Fruit fly (Drosophila melanogaster) whole organism, embryonic: ENCODE results near the gene CG10232.

Experiments
- Blimp-1 ChIP-seq: fragments of 200-800 bp; sonication (Bioruptor generic); optimal IDR thresholded peaks from 3 replicates; lab custom pipeline; 2018; ENCODE audit warnings: missing biosample characterization, missing genetic modification characterization, mild to moderate bottlenecking, moderate library complexity, missing genetic modification reagents
- CG10321 ChIP-seq: fragments of 200-800 bp; sonication (Bioruptor generic); IDR thresholded peaks from 2 replicates; pipeline ENCODE4 v1.3.6; 2022; ENCODE audit warnings: missing biosample characterization, missing genetic modification characterization
- CG10959 ChIP-seq: fragments of 200-800 bp; sonication (Bioruptor generic); IDR thresholded peaks from 2 replicates; pipeline ENCODE4 v1.3.6; 2022; ENCODE audit warnings: missing biosample characterization, missing genetic modification characterization
- CG14441 ChIP-seq: fragments of 200-800 bp; sonication (Bioruptor generic); IDR thresholded peaks from 2 replicates; pipeline ENCODE4 v1.3.6; 2022; ENCODE audit warnings: missing biosample characterization, missing genetic modification characterization
- CG16815 ChIP-seq: fragments of 200-800 bp; sonication (Bioruptor generic); optimal IDR thresholded peaks from 3 replicates; lab custom pipeline; 2017; ENCODE audit warnings: missing biosample characterization, mild to moderate bottlenecking, missing genetic modification characterization
- CG18476 ChIP-seq: fragments of 200-800 bp; sonication (Bioruptor generic); optimal IDR thresholded peaks from 2 replicates; lab custom pipeline; 2016; ENCODE audit warnings: missing biosample characterization, mild to moderate bottlenecking, missing genetic modification characterization
- CG18599 ChIP-seq: fragments of 200-800 bp; sonication (Bioruptor generic); optimal IDR thresholded peaks from 3 replicates; lab custom pipeline; 2017; ENCODE audit warnings: missing biosample characterization, missing genetic modification characterization, mild to moderate bottlenecking, moderate library complexity, missing genetic modification reagents
- CG2678 ChIP-seq: fragments of 200-800 bp; sonication (Bioruptor generic); optimal IDR thresholded peaks from 3 replicates; lab custom pipeline; 2019; ENCODE audit warnings: missing biosample characterization, mild to moderate bottlenecking, missing genetic modification characterization, moderate library complexity
- CG31365 ChIP-seq: fragments of 200-800 bp; sonication (Bioruptor generic); optimal IDR thresholded peaks from 2 replicates; lab custom pipeline; 2018; ENCODE audit warnings: missing biosample characterization, mild to moderate bottlenecking, missing genetic modification characterization
- CG31388 ChIP-seq: fragments of 200-800 bp; sonication (Bioruptor generic); optimal IDR thresholded peaks from 2 replicates; lab custom pipeline; 2016; ENCODE audit warnings: missing biosample characterization, missing genetic modification characterization
- CG34376 ChIP-seq: fragments of 200-800 bp; sonication (Bioruptor generic); optimal IDR thresholded peaks from 2 replicates; lab custom pipeline; 2018; ENCODE audit warnings: missing biosample characterization, mild to moderate bottlenecking, missing genetic modification characterization
- CG4424 ChIP-seq: fragments of 200-800 bp; sonication (Bioruptor generic); optimal IDR thresholded peaks from 3 replicates; lab custom pipeline; 2016; ENCODE audit warnings: missing biosample characterization, missing genetic modification characterization
- CG8359 ChIP-seq: fragments of 200-800 bp; sonication (Bioruptor generic); optimal IDR thresholded peaks from 2 replicates; lab custom pipeline; 2017; ENCODE audit warnings: missing biosample characterization, mild to moderate bottlenecking, missing genetic modification characterization, borderline replicate concordance
- CG8944 ChIP-seq: fragments of 200-800 bp; sonication (Bioruptor generic); optimal IDR thresholded peaks from 3 replicates; lab custom pipeline; 2016; ENCODE audit warnings: missing biosample characterization, missing genetic modification characterization
- CG9876 ChIP-seq: fragments of 200-800 bp; sonication (Bioruptor generic); optimal IDR thresholded peaks from 2 replicates; lab custom pipeline; 2016; ENCODE audit warnings: missing biosample characterization, missing genetic modification characterization
- D ChIP-seq, 2 experiments: fragments of 200-800 bp in 1 of 2; fragments of >200 bp in 1 of 2; sonication (Bioruptor generic) in 1 of 2; optimal IDR thresholded peaks; 2 replicates in 1 of 2; 3 replicates in 1 of 2; lab custom pipeline; 2017; ENCODE audit warnings: mild to moderate bottlenecking in 1 of 2, missing biosample characterization in 1 of 2, missing genetic modification characterization in 1 of 2, missing genetic modification reagents in 1 of 2
- Dek ChIP-seq: fragments of 200-800 bp; sonication (Bioruptor generic); optimal IDR thresholded peaks from 3 replicates; lab custom pipeline; 2019; ENCODE audit warnings: missing biosample characterization, mild to moderate bottlenecking, missing genetic modification characterization, moderate library complexity
- Dip3 ChIP-seq: fragments of 200-800 bp; sonication (Bioruptor generic); optimal IDR thresholded peaks from 3 replicates; lab custom pipeline; 2016; ENCODE audit warnings: missing biosample characterization, missing genetic modification characterization
- Drgx ChIP-seq: fragments of 200-800 bp; sonication (Bioruptor generic); IDR thresholded peaks from 2 replicates; pipeline ENCODE4 v1.3.6; 2022; ENCODE audit warnings: missing biosample characterization, missing genetic modification characterization
- E2f2 ChIP-seq: fragments of 200-800 bp; sonication (Bioruptor generic); IDR thresholded peaks from 2 replicates; pipeline ENCODE4 v1.3.6; 2022; ENCODE audit warnings: missing biosample characterization, missing genetic modification characterization
- Eip74EF ChIP-seq, 2 experiments: fragments of 200-800 bp in 1 of 2; fragments of >200 bp in 1 of 2; sonication (Bioruptor generic) in 1 of 2; optimal IDR thresholded peaks; 2 replicates each; lab custom pipeline; 2017 to 2019; ENCODE audit warnings: missing biosample characterization in 2 of 2, missing genetic modification characterization in 2 of 2, mild to moderate bottlenecking in 1 of 2, moderate library complexity in 1 of 2
- Ets97D ChIP-seq: fragments of 200-800 bp; sonication (Bioruptor generic); optimal IDR thresholded peaks from 3 replicates; lab custom pipeline; 2016; ENCODE audit warnings: missing biosample characterization, missing genetic modification characterization
- Hey ChIP-seq: fragments of 200-800 bp; sonication (Bioruptor generic); optimal IDR thresholded peaks from 3 replicates; lab custom pipeline; 2018; ENCODE audit warnings: missing biosample characterization, mild to moderate bottlenecking, missing genetic modification characterization
- Hsf ChIP-seq: fragments of 200-800 bp; sonication (Bioruptor generic); optimal IDR thresholded peaks from 3 replicates; lab custom pipeline; 2016; ENCODE audit warnings: missing biosample characterization, missing genetic modification characterization
- Jarid2 ChIP-seq: fragments of 200-800 bp; sonication (Bioruptor generic); optimal IDR thresholded peaks from 3 replicates; lab custom pipeline; 2017; ENCODE audit warnings: mild to moderate bottlenecking, missing biosample characterization, missing genetic modification reagents, missing genetic modification characterization
- NC2β ChIP-seq: fragments of 200-800 bp; sonication (Bioruptor generic); optimal IDR thresholded peaks from 2 replicates; lab custom pipeline; 2016; ENCODE audit warnings: missing biosample characterization, missing genetic modification characterization
- Nf-YB ChIP-seq: fragments of 200-800 bp; sonication (Bioruptor generic); optimal IDR thresholded peaks from 3 replicates; lab custom pipeline; 2019; ENCODE audit warnings: missing biosample characterization, mild to moderate bottlenecking, missing genetic modification characterization, moderate library complexity
- Sin3A ChIP-seq: fragments of >200 bp; optimal IDR thresholded peaks from 2 replicates; lab custom pipeline; 2018
- Sry-β ChIP-seq: fragments of 200-800 bp; sonication (Bioruptor generic); optimal IDR thresholded peaks from 2 replicates; lab custom pipeline; 2018; ENCODE audit warnings: missing biosample characterization, mild to moderate bottlenecking, missing genetic modification characterization, moderate library complexity
- YL-1 ChIP-seq: fragments of 200-800 bp; sonication (Bioruptor generic); optimal IDR thresholded peaks from 3 replicates; lab custom pipeline; 2017; ENCODE audit warnings: missing biosample characterization, mild to moderate bottlenecking, missing genetic modification characterization
- btn ChIP-seq: fragments of 200-800 bp; sonication (Bioruptor generic); optimal IDR thresholded peaks from 2 replicates; lab custom pipeline; 2016; ENCODE audit warnings: missing biosample characterization, missing genetic modification characterization
- cg ChIP-seq: fragments of 200-800 bp; sonication (Bioruptor generic); optimal IDR thresholded peaks from 3 replicates; lab custom pipeline; 2019; ENCODE audit warnings: missing biosample characterization, mild to moderate bottlenecking, missing genetic modification characterization, moderate library complexity
- chn ChIP-seq: fragments of 200-800 bp; sonication (Bioruptor generic); optimal IDR thresholded peaks from 2 replicates; lab custom pipeline; 2016; ENCODE audit warnings: missing biosample characterization, missing genetic modification characterization
- dan ChIP-seq: fragments of 200-800 bp; sonication (Bioruptor generic); IDR thresholded peaks from 2 replicates; pipeline ENCODE4 v1.3.6; 2022; ENCODE audit warnings: missing biosample characterization, missing genetic modification characterization
- dm ChIP-seq: fragments of 200-800 bp; sonication (Bioruptor generic); optimal IDR thresholded peaks from 3 replicates; lab custom pipeline; 2016; ENCODE audit warnings: missing biosample characterization, missing genetic modification characterization
- dmrt99B ChIP-seq: fragments of 200-800 bp; sonication (Bioruptor generic); optimal IDR thresholded peaks from 2 replicates; lab custom pipeline; 2018; ENCODE audit warnings: missing biosample characterization, mild to moderate bottlenecking, missing genetic modification characterization, moderate library complexity
- fru ChIP-seq: fragments of >200 bp; optimal IDR thresholded peaks from 2 replicates; lab custom pipeline; 2017
- gfzf ChIP-seq: fragments of 200-800 bp; sonication (Bioruptor generic); optimal IDR thresholded peaks from 2 replicates; lab custom pipeline; 2016; ENCODE audit warnings: missing biosample characterization, mild to moderate bottlenecking, missing genetic modification characterization, moderate library complexity
- grau ChIP-seq: fragments of 200-800 bp; optimal IDR thresholded peaks from 3 replicates; lab custom pipeline; 2019; ENCODE audit warnings: missing biosample characterization, mild to moderate bottlenecking, missing genetic modification characterization, moderate library complexity
- her ChIP-seq: fragments of 200-800 bp; sonication (Bioruptor generic); optimal IDR thresholded peaks from 2 replicates; lab custom pipeline; 2016; ENCODE audit warnings: missing biosample characterization, missing genetic modification characterization
- ken ChIP-seq: fragments of 200-800 bp; sonication (Bioruptor generic); IDR thresholded peaks from 3 replicates; pipeline ENCODE4 v1.3.6; 2022; ENCODE audit warnings: missing biosample characterization, missing genetic modification characterization
- luna ChIP-seq: fragments of 200-800 bp; sonication (Bioruptor generic); optimal IDR thresholded peaks from 2 replicates; lab custom pipeline; 2016; ENCODE audit warnings: missing biosample characterization, missing genetic modification characterization
- nerfin-2 ChIP-seq: fragments of 200-800 bp; sonication (Bioruptor generic); IDR thresholded peaks from 2 replicates; pipeline ENCODE4 v1.3.6; 2022; ENCODE audit warnings: missing biosample characterization, missing genetic modification characterization; ENCODE audit not compliant: partially characterized antibody
- org-1 ChIP-seq: fragments of 200-800 bp; sonication (Bioruptor generic); optimal IDR thresholded peaks from 2 replicates; lab custom pipeline; 2017; ENCODE audit warnings: missing biosample characterization, missing genetic modification characterization
- p53 ChIP-seq: fragments of 200-800 bp; sonication (Bioruptor generic); optimal IDR thresholded peaks from 2 replicates; lab custom pipeline; 2016; ENCODE audit warnings: missing biosample characterization, missing genetic modification characterization
- tap ChIP-seq: fragments of 200-800 bp; optimal IDR thresholded peaks from 3 replicates; lab custom pipeline; 2019; ENCODE audit warnings: missing biosample characterization, mild to moderate bottlenecking, missing genetic modification characterization, moderate library complexity
- tna ChIP-seq: fragments of 200-800 bp; sonication (Bioruptor generic); IDR thresholded peaks from 2 replicates; pipeline ENCODE4 v1.3.6; 2022; ENCODE audit warnings: missing biosample characterization, missing genetic modification characterization; ENCODE audit not compliant: partially characterized antibody
- ttk ChIP-seq: fragments of 200-800 bp; sonication (Bioruptor generic); IDR thresholded peaks from 2 replicates; pipeline ENCODE4 v2.1.2; 2022; ENCODE audit warnings: missing biosample characterization, missing genetic modification characterization

CG10232 gene

DNA sequence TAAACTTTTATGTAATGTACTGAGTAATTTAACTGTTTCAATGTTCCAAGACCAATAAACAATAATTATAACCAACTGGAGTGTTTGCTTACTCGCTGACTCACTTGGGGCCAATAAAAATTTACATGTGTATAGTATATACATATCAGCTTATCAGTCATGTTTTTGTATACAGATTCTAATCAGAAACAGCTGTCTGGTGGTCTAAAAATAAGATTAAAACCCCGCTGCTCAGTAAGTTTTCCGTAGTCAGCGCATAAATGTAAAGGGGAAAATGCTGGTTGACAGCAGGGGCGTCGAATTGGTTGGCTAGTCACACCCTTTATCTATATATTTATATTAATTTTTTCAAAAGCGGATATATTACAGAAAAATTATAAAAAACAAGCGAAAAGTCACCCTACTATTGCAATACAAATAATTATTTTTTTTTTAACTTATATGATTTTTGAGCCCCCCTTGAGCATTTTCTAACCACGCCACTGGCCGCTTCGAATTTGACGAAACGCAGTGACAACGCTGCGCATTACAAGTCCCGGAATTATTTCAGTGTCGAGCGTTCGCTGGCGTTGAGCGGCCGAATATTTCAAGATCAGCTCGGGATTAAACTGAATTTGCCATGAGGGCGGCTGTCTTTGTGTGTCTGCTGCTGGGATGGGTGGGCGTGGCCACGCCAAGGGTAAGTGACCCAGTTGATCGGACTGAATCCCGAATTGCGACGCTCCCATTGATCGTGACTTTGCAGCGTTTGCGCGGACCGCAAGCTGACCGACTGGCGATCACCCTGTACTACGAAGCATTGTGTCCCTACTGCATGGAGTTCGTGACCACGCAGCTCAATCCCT, 42.9 kb downstream of the CG10232 start, which contains the start of gene GILT2 (continued):
- TF ChIP-seq CG2678 (peak; percentile 96), luna (GFP tag; lab: Kevin White, UChicago) (no peak), CG8944 (GFP tag; lab: Kevin White, UChicago) (peak; percentile 57), Hsf (GFP tag; lab: Kevin White, UChicago) (peak; percentile 80), Hey (tag; lab: Kevin White, UChicago) (no peak), CG4424 (GFP tag; lab: Kevin White, UChicago) (peak; percentile 92), gfzf (no peak), grau (tag; lab: Kevin White, UChicago) (peak; percentile 92), CG31365 (tag; lab: Kevin White, UChicago) (peak; percentile 33), ken (GFP tag; lab: Robert Waterston, UW) (peak; percentile 89), CG31388 (GFP tag; lab: Kevin White, UChicago) (peak; percentile 76), dan (GFP tag; lab: Robert Waterston, UW) (no peak), CG14441 (GFP tag; lab: Robert Waterston, UW) (peak; percentile 93), CG10321 (GFP tag; lab: Robert Waterston, UW) (peak; percentile 62; the same call in 1 of the 2 replicates), Sry-β (GFP tag; lab: Kevin White, UChicago) (peak; percentile 9), tap (tag; lab: Kevin White, UChicago) (peak; percentile 87), CG10959 (peak; percentile 89), Ets97D (GFP tag; lab: Kevin White, UChicago) (peak; percentile 48), tna (no peak), Blimp-1 (peak; percentile 94), CG8359 (GFP tag; lab: Kevin White, UChicago) (peak; percentile 81), CG9876 (no peak), CG18476 (peak; percentile 86), dmrt99B (tag; lab: Kevin White, UChicago) (peak; percentile 96), CG18599 (GFP tag; lab: Kevin White, UChicago) (peak; percentile 97), NC2β (GFP tag; lab: Kevin White, UChicago) (peak; percentile 9), ttk (GFP tag; lab: Robert Waterston, UW) (peak; percentile 93), Dip3 (GFP tag; lab: Kevin White, UChicago) (peak; percentile 26), her (GFP tag; lab: Kevin White, UChicago) (no peak), org-1 (peak; percentile 79), fru (lab: Kevin White, UChicago) (no peak), CG16815 (GFP tag; lab: Kevin White, UChicago) (peak; percentile 74), Jarid2 (peak; percentile 71), CG34376 (GFP tag; lab: Kevin White, UChicago) (peak; percentile 81), dm (GFP tag; lab: Kevin White, UChicago) (peak; percentile 28), D (optimal IDR thresholded peaks at IDR 0.05; lab: Kevin White, UChicago) (no peak), D (GFP tag; optimal IDR thresholded peaks at IDR 0.05; lab: Kevin White, UChicago) (peak; percentile 89), Drgx (peak; percentile 43; the same call in 1 of the 2 replicates), Eip74EF (GFP tag; optimal IDR thresholded peaks at IDR 0.05; lab: Kevin White, UChicago) (peak in 1 of 2 experiments; percentile 95), btn (GFP tag; lab: Kevin White, UChicago) (no peak), nerfin-2 (no peak), cg (GFP tag; lab: Kevin White, UChicago) (no peak), p53 (GFP tag; lab: Kevin White, UChicago) (no peak), Nf-YB (peak; percentile 77), Sin3A (lab: Kevin White, UChicago) (no peak), Dek (peak; percentile 88), chn (GFP tag; lab: Kevin White, UChicago) (peak; percentile 62), YL-1 (GFP tag; lab: Kevin White, UChicago) (peak; percentile 74), E2f2 (GFP tag; lab: Robert Waterston, UW) (peak; percentile 78)
